Worm (Caenorhabditis elegans): ENCODE results near the gene F20D1.22.
"Not testable (repeated sequence)": the region's sequence is repeated elsewhere in the genome, so short reads cannot be mapped to it uniquely, and the experiment has no call there.

The F20D1.22 gene

ce11 chrX:14966515-14966914 lies at the start of gene F20D1.22:
Gene F20D1.22 (plus strand): TSS chrX:14966815.
- not testable (repeated sequence) for TF ChIP-seq klf-2 (GFP tag; conservative IDR thresholded peaks at IDR 0.05); ztf-23 (GFP tag; IDR thresholded peaks at IDR 0.05); med-1 (GFP tag; optimal IDR thresholded peaks at IDR 0.05; ENCODE audit: insufficient read depth)

ce11 chrX:14918538-14918937 lies 48.1 kb upstream of the F20D1.22 start, which contains the start of gene npr-40:
Gene npr-40 (plus strand): TSS chrX:14918838.
- TF ChIP-seq T22C8.4 (GFP tag; IDR thresholded peaks at IDR 0.05) = no peak
- no peak for TF ChIP-seq med-1 (GFP tag; optimal IDR thresholded peaks at IDR 0.05; ENCODE audit: insufficient read depth)
- TF ChIP-seq ref-1 (GFP tag; conservative IDR thresholded peaks at IDR 0.05) = no peak
- no peak for TF ChIP-seq tab-1 (GFP tag; IDR thresholded peaks at IDR 0.05)
- TF ChIP-seq klf-2 (GFP tag; conservative IDR thresholded peaks at IDR 0.05) = no peak
- TF ChIP-seq flt-1 (GFP tag; IDR thresholded peaks at IDR 0.05) = no peak
- no peak for TF ChIP-seq ztf-29 (GFP tag; IDR thresholded peaks at IDR 0.05)
- no peak for TF ChIP-seq cog-1 (tag; optimal IDR thresholded peaks at IDR 0.05)
- no peak for TF ChIP-seq ztf-23 (GFP tag; IDR thresholded peaks at IDR 0.05)

ce11 chrX:14920880-14921279 lies 45.7 kb upstream of the F20D1.22 start:
- TF ChIP-seq tab-1 (GFP tag; IDR thresholded peaks at IDR 0.05) (no peak), ref-1 (GFP tag; conservative IDR thresholded peaks at IDR 0.05) (no peak), ztf-29 (GFP tag; IDR thresholded peaks at IDR 0.05) (no peak), klf-2 (GFP tag; conservative IDR thresholded peaks at IDR 0.05) (no peak), ztf-23 (GFP tag; IDR thresholded peaks at IDR 0.05) (no peak), flt-1 (GFP tag; IDR thresholded peaks at IDR 0.05) (no peak), T22C8.4 (GFP tag; IDR thresholded peaks at IDR 0.05) (no peak), cog-1 (tag; optimal IDR thresholded peaks at IDR 0.05) (no peak), med-1 (GFP tag; optimal IDR thresholded peaks at IDR 0.05; ENCODE audit: insufficient read depth) (no peak)

ce11 chrX:14922758-14923157 lies 43.9 kb upstream of the F20D1.22 start:
- TF ChIP-seq ztf-29 (GFP tag; IDR thresholded peaks at IDR 0.05) (no peak), klf-2 (GFP tag; conservative IDR thresholded peaks at IDR 0.05) (no peak), med-1 (GFP tag; optimal IDR thresholded peaks at IDR 0.05; ENCODE audit: insufficient read depth) (no peak), ref-1 (GFP tag; conservative IDR thresholded peaks at IDR 0.05) (no peak), flt-1 (GFP tag; IDR thresholded peaks at IDR 0.05) (no peak), ztf-23 (GFP tag; IDR thresholded peaks at IDR 0.05) (no peak), cog-1 (tag; optimal IDR thresholded peaks at IDR 0.05) (no peak), tab-1 (GFP tag; IDR thresholded peaks at IDR 0.05) (no peak), T22C8.4 (GFP tag; IDR thresholded peaks at IDR 0.05) (no peak)

ce11 chrX:14928854-14929253 lies 37.8 kb upstream of the F20D1.22 start, which contains the start of gene ntr-2:
Gene ntr-2 (minus strand): TSS chrX:14928954.
- TF ChIP-seq T22C8.4 (GFP tag; IDR thresholded peaks at IDR 0.05) (no peak), ref-1 (GFP tag; conservative IDR thresholded peaks at IDR 0.05) (no peak), tab-1 (GFP tag; IDR thresholded peaks at IDR 0.05) (no peak), flt-1 (GFP tag; IDR thresholded peaks at IDR 0.05) (no peak), cog-1 (tag; optimal IDR thresholded peaks at IDR 0.05) (no peak)

ce11 chrX:14929512-14929911 lies 37.1 kb upstream of the F20D1.22 start:
- TF ChIP-seq med-1 (GFP tag; optimal IDR thresholded peaks at IDR 0.05; ENCODE audit: insufficient read depth) (no peak), flt-1 (GFP tag; IDR thresholded peaks at IDR 0.05) (no peak), klf-2 (GFP tag; conservative IDR thresholded peaks at IDR 0.05) (no peak), ztf-23 (GFP tag; IDR thresholded peaks at IDR 0.05) (no peak), T22C8.4 (GFP tag; IDR thresholded peaks at IDR 0.05) (no peak), ref-1 (GFP tag; conservative IDR thresholded peaks at IDR 0.05) (no peak), tab-1 (GFP tag; IDR thresholded peaks at IDR 0.05) (no peak), ztf-29 (GFP tag; IDR thresholded peaks at IDR 0.05) (no peak), cog-1 (tag; optimal IDR thresholded peaks at IDR 0.05) (no peak)

- no peak for TF ChIP-seq klf-2 (GFP tag; conservative IDR thresholded peaks at IDR 0.05)
- no peak for TF ChIP-seq ztf-23 (GFP tag; IDR thresholded peaks at IDR 0.05)
- no peak for TF ChIP-seq med-1 (GFP tag; optimal IDR thresholded peaks at IDR 0.05; ENCODE audit: insufficient read depth)
- TF ChIP-seq flt-1 (GFP tag; IDR thresholded peaks at IDR 0.05) = no peak
- no peak for TF ChIP-seq T22C8.4 (GFP tag; IDR thresholded peaks at IDR 0.05)
- TF ChIP-seq cog-1 (tag; optimal IDR thresholded peaks at IDR 0.05) = no peak
- TF ChIP-seq tab-1 (GFP tag; IDR thresholded peaks at IDR 0.05) = no peak
- TF ChIP-seq ref-1 (GFP tag; conservative IDR thresholded peaks at IDR 0.05) = no peak
Observed at ce11 chrX:14931443-14931842, 35.2 kb upstream of the F20D1.22 start.

- no peak for TF ChIP-seq klf-2 (GFP tag; conservative IDR thresholded peaks at IDR 0.05)
- TF ChIP-seq med-1 (GFP tag; optimal IDR thresholded peaks at IDR 0.05; ENCODE audit: insufficient read depth) = no peak
- TF ChIP-seq ztf-29 (GFP tag; IDR thresholded peaks at IDR 0.05) = no peak
- TF ChIP-seq tab-1 (GFP tag; IDR thresholded peaks at IDR 0.05) = no peak
- TF ChIP-seq ref-1 (GFP tag; conservative IDR thresholded peaks at IDR 0.05) = no peak
- TF ChIP-seq ztf-23 (GFP tag; IDR thresholded peaks at IDR 0.05) = no peak
- TF ChIP-seq flt-1 (GFP tag; IDR thresholded peaks at IDR 0.05) = no peak
- no peak for TF ChIP-seq cog-1 (tag; optimal IDR thresholded peaks at IDR 0.05)
- no peak for TF ChIP-seq T22C8.4 (GFP tag; IDR thresholded peaks at IDR 0.05)
Observed at ce11 chrX:14938188-14938587, 28.4 kb upstream of the F20D1.22 start.

- TF ChIP-seq ztf-23 (GFP tag; IDR thresholded peaks at IDR 0.05) (no peak), klf-2 (GFP tag; conservative IDR thresholded peaks at IDR 0.05) (no peak), med-1 (GFP tag; optimal IDR thresholded peaks at IDR 0.05; ENCODE audit: insufficient read depth) (no peak), cog-1 (tag; optimal IDR thresholded peaks at IDR 0.05) (no peak), ztf-29 (GFP tag; IDR thresholded peaks at IDR 0.05) (no peak), flt-1 (GFP tag; IDR thresholded peaks at IDR 0.05) (no peak), T22C8.4 (GFP tag; IDR thresholded peaks at IDR 0.05) (no peak), ref-1 (GFP tag; conservative IDR thresholded peaks at IDR 0.05) (no peak), tab-1 (GFP tag; IDR thresholded peaks at IDR 0.05) (no peak)
Observed at ce11 chrX:14946217-14946463, 20.5 kb upstream of the F20D1.22 start, which contains the start of gene mrp-5. Gene mrp-5 (minus strand): TSS chrX:14946317.
